Fruit fly (Drosophila melanogaster): Measurements from ENCODE around the gene Timp.
A peak's percentile ranks its signal among the peaks of the same experiment; 100 is the strongest.

Gene Timp

dm6 chr3R:10168483-10169064, 44.2 kb downstream of the Timp start (continued):
- TF ChIP-seq bbx (GFP tag; IDR thresholded peaks at IDR 0.05; ENCODE audit: partially characterized antibody) = no peak
- TF ChIP-seq CG13624 (GFP tag; optimal IDR thresholded peaks at IDR 0.05) = peak; percentile 46
- no peak for TF ChIP-seq insv (GFP tag; optimal IDR thresholded peaks at IDR 0.05)
- TF ChIP-seq Aef1 (GFP tag; IDR thresholded peaks at IDR 0.05) = no peak
- no peak for TF ChIP-seq pb (GFP tag; optimal IDR thresholded peaks at IDR 0.05)
- no peak for TF ChIP-seq CG4617 (GFP tag; optimal IDR thresholded peaks at IDR 0.05; ENCODE audit: borderline replicate concordance)
- no peak for TF ChIP-seq emc (GFP tag; optimal IDR thresholded peaks at IDR 0.05)
- TF ChIP-seq CG34224 (GFP tag; IDR thresholded peaks at IDR 0.05; ENCODE audit: partially characterized antibody) = no peak
- no peak for TF ChIP-seq Hr3 (GFP tag; optimal IDR thresholded peaks at IDR 0.05)
- no peak for TF ChIP-seq CG17612 (GFP tag; IDR thresholded peaks at IDR 0.05)
- TF ChIP-seq CG17912 (GFP tag; optimal IDR thresholded peaks at IDR 0.05) = no peak
- no peak for TF ChIP-seq sima (GFP tag; optimal IDR thresholded peaks at IDR 0.05)
- no peak for TF ChIP-seq CG1024 (GFP tag; IDR thresholded peaks at IDR 0.05)
- TF ChIP-seq tin (GFP tag; optimal IDR thresholded peaks at IDR 0.05) = no peak
- TF ChIP-seq E2f2 (GFP tag; IDR thresholded peaks at IDR 0.05) = no peak
- TF ChIP-seq CG5245 (GFP tag; optimal IDR thresholded peaks at IDR 0.05) = no peak
- TF ChIP-seq maf-S (GFP tag; optimal IDR thresholded peaks at IDR 0.05) = peak; percentile 11
- TF ChIP-seq CG9932 (GFP tag; IDR thresholded peaks at IDR 0.05) = peak; percentile 62
- TF ChIP-seq CG43689 (GFP tag; IDR thresholded peaks at IDR 0.05) = no peak
- no peak for TF ChIP-seq CG4730 (GFP tag; IDR thresholded peaks at IDR 0.05)
- peak; percentile 52 for TF ChIP-seq crc (GFP tag; optimal IDR thresholded peaks at IDR 0.05)
- peak; percentile 62; the same call in 2 of the 3 replicates for TF ChIP-seq ci (GFP tag; IDR thresholded peaks at IDR 0.05)
- TF ChIP-seq yki (optimal IDR thresholded peaks at IDR 0.05) = no peak
- peak; percentile 5 for TF ChIP-seq org-1 (GFP tag; optimal IDR thresholded peaks at IDR 0.05)
- no peak for TF ChIP-seq kni (GFP tag; optimal IDR thresholded peaks at IDR 0.05)
- TF ChIP-seq nerfin-1 (tag; optimal IDR thresholded peaks at IDR 0.05) = no peak
- 0 out of 2 replicates have a peak, but pooled peaks have one; percentile 9 for TF ChIP-seq Drgx (GFP tag; IDR thresholded peaks at IDR 0.05)
- no peak for TF ChIP-seq zen (tag; optimal IDR thresholded peaks at IDR 0.05)
- TF ChIP-seq chinmo (GFP tag; IDR thresholded peaks at IDR 0.05; ENCODE audit: partially characterized antibody) = no peak
- TF ChIP-seq D (optimal IDR thresholded peaks at IDR 0.05) = no peak
- peak; percentile 10 for TF ChIP-seq D (GFP tag; optimal IDR thresholded peaks at IDR 0.05)
- TF ChIP-seq bcd (GFP tag; optimal IDR thresholded peaks at IDR 0.05) = peak; percentile 15
- TF ChIP-seq E2f1 (GFP tag; IDR thresholded peaks at IDR 0.05) = no peak
- TF ChIP-seq her (GFP tag; optimal IDR thresholded peaks at IDR 0.05) = no peak
- TF ChIP-seq CG11504 (tag; optimal IDR thresholded peaks at IDR 0.05) = no peak
- TF ChIP-seq dan (GFP tag; IDR thresholded peaks at IDR 0.05) = no peak
- TF ChIP-seq CG4360 (GFP tag; IDR thresholded peaks at IDR 0.05) = no peak
- TF ChIP-seq corto (GFP tag; optimal IDR thresholded peaks at IDR 0.05) = peak; percentile 3
- no peak for TF ChIP-seq ftz-f1 (GFP tag; optimal IDR thresholded peaks at IDR 0.05)
- TF ChIP-seq CG10267 (tag; optimal IDR thresholded peaks at IDR 0.05) = no peak
- TF ChIP-seq CG3281 (GFP tag; optimal IDR thresholded peaks at IDR 0.05) = peak; percentile 29
- no peak for TF ChIP-seq CG3995 (GFP tag; optimal IDR thresholded peaks at IDR 0.05)
- no peak for TF ChIP-seq ab (GFP tag; optimal IDR thresholded peaks at IDR 0.05)
- no peak for TF ChIP-seq tll (GFP tag; optimal IDR thresholded peaks at IDR 0.05)
- TF ChIP-seq Dref (GFP tag; IDR thresholded peaks at IDR 0.05) = no peak
- TF ChIP-seq Taf1 (GFP tag; IDR thresholded peaks at IDR 0.05) = no peak
- TF ChIP-seq klu (GFP tag; IDR thresholded peaks at IDR 0.05) = no peak
- TF ChIP-seq Side (GFP tag; optimal IDR thresholded peaks at IDR 0.05) = peak; percentile 15
- TF ChIP-seq Bteb2 (GFP tag; optimal IDR thresholded peaks at IDR 0.05) = peak; percentile 29
- TF ChIP-seq CG7745 (tag; optimal IDR thresholded peaks at IDR 0.05) = no peak
- TF ChIP-seq lab (GFP tag; optimal IDR thresholded peaks at IDR 0.05) = peak; percentile 45
- TF ChIP-seq tap (tag; optimal IDR thresholded peaks at IDR 0.05) = peak; percentile 24
